Worm (Caenorhabditis elegans) whole organism, dauer: ENCODE results near the gene elk-2.
"Not testable (repeated sequence)": the region's sequence is repeated elsewhere in the genome, so short reads cannot be mapped to it uniquely, and the experiment has no call there.

Experiments
- unc-62 ChIP-seq: sonication (generic microtip); optimal IDR thresholded peaks from 2 replicates; lab custom pipeline; 2017; ENCODE audit warnings: missing biosample characterization, missing genetic modification reagents, missing genetic modification characterization

elk-2 gene

DNA sequence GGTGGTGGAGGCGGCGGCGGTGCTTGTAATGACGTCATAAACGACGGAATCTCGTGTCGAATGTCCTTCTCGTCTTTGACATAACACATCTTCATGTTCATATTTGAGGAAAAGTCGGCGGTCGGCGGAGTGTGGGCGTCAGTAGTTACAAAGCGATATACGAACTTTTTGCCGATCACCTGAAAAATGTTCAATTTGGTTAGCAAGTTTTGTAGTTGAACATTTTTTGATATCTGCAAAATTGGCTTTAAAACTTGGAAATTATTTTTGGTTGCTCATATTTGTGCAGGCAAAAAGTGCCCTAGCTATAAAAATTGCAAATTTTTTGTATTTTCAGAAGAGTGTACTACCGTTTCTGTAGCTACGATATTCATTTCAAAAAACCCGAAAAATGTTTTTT is at the start of gene elk-2:
Gene elk-2, minus strand, starts transcription at position 101 of the 400 bp plus-strand sequence.
- TF ChIP-seq unc-62, result not testable (repeated sequence)

DNA sequence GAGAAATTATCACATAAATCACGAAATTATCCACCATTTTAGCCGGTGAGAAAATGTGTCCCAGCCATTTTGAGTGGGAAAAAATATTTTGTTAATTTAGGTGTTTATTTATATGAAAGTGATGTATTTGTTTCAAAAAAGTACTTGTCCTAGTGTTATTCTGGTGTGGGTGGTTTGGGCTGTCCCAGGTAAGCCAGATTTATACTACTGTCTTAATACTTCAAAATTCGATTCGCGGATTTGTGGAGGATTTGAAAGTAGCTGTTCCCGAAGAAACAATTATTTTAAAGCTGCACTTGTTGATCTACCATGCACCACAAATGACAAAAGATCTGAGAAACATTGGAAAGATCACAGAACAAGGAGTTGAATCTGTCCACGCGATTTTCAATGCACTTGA is 39.0 kb upstream of the elk-2 start, which contains the start of gene Y73B3A.11:
Gene Y73B3A.11, plus strand, starts transcription at position 301 of the 400 bp plus-strand sequence.
- TF ChIP-seq unc-62, result no peak

ce11 chrX:146832-147231 is 38.0 kb upstream of the elk-2 start:
- TF ChIP-seq unc-62, result no peak

DNA sequence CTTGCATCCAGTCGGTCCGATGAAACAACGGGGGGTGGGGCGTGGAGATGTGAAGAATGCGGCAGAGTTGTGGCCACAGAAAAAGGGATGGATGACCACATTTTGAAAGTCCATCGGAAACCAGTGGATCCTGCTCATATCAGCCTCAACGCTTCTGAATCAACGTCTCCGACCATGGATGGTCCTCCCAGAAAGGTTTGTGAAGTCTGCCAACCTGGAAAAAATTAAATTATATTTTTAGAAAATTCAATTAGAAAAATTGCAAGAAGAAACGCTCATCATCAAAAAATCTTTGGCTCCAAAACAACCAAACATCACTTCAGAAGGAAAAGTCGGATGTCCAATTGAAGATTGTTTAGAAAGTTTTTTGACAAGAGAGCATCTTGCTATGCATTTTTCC is 32.3 kb upstream of the elk-2 start, which contains the start of gene Y73B3A.8:
Gene Y73B3A.8, minus strand, starts transcription at position 101 of the 400 bp plus-strand sequence.
- no peak for TF ChIP-seq unc-62

DNA sequence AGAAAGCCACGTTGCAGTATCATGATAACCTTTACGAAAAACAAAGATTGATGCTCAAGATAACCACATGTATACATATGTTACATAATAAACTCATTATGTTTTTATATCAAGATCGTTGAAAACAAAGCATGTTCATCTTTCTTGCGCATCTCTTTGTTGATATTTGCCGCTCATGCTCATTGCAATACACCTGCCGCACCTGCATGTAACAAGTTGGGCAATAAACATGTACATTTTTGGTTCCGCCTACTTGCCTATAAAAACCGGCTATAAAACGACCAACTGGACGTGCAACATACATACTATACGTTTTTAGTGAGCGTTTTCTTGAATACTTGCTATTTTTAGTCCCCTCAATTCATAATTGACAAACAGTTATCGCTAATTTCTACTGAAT is 10.5 kb upstream of the elk-2 start, which contains the start of gene fbxa-16:
Gene fbxa-16, plus strand, starts transcription at position 301 of the 400 bp plus-strand sequence.
- not testable (repeated sequence) for TF ChIP-seq unc-62

- TF ChIP-seq unc-62, result no peak
Measured at ce11 chrX:117080-117479, 8.3 kb upstream of the elk-2 start, which contains the start of gene fbxa-222. TSS of gene fbxa-222 (plus strand) at chrX:117380.

ce11 chrX:114400-114799 is 5.6 kb upstream of the elk-2 start, which contains the start of gene fbxa-221:
TSS of gene fbxa-221 (plus strand) at chrX:114700.
- not testable (repeated sequence) for TF ChIP-seq unc-62

DNA sequence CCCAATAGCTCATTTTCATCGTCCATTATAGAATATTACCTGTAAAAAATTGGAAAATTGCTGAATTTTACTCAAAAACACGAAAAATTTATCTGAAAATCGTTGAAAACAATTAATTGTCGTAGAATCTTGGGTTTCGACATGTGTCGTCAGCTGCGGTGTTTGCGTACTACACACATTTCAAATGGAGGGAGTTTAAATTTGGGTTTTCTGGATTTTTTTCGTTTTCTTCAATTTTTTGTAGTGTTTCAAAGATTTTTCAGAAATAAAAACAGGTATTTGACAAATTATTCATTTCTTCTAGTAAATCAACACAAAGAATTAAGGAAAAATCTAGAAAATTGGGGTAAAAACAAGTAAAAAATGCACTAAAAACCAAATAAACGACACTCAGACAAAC is 4.1 kb downstream of the elk-2 start, which contains the start of gene Y73B3A.4:
Gene Y73B3A.4, minus strand, starts transcription at position 41 of the 400 bp plus-strand sequence.
- TF ChIP-seq unc-62, result not testable (repeated sequence)

- no peak for TF ChIP-seq unc-62
Measured at ce11 chrX:88905-89304, 19.9 kb downstream of the elk-2 start.

DNA sequence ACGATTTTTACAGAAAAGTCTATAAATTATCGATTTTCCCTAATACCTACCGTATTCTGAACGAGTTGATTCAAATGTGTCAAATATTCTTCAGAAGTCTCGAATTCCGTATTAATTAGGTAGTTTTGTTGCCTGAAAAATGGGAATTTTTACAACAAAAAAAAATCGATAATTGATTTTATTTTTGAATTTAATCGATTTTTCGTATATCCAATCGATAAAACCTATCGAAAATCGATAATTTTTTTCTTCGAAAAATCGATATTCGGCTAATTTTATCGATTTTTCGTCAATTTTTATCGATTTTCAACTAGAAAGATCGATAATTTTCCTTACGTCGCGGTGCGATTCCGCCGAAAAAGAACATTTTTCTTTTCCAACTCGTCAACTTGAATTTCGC is 24.2 kb downstream of the elk-2 start:
- no peak for TF ChIP-seq unc-62
